Fruit fly (Drosophila melanogaster) whole organism, embryonic: ENCODE measurements around the gene nudE.

Experiments
- ATbp ChIP-seq: fragments of 200-800 bp; sonication (Bioruptor generic); optimal IDR thresholded peaks from 2 replicates; lab custom pipeline; 2017; ENCODE audit warnings: missing biosample characterization, mild to moderate bottlenecking, missing genetic modification characterization, missing genetic modification reagents
- Atf3 ChIP-seq: fragments of 200-800 bp; sonication (Bioruptor generic); optimal IDR thresholded peaks from 3 replicates; lab custom pipeline; 2016; ENCODE audit warnings: missing biosample characterization, missing genetic modification characterization
- CG1024 ChIP-seq: fragments of 200-800 bp; sonication (Bioruptor generic); IDR thresholded peaks from 2 replicates; pipeline ENCODE4 v1.3.6; 2022; ENCODE audit warnings: missing biosample characterization, missing genetic modification characterization
- CG11093 ChIP-seq: fragments of 200-800 bp; sonication (Bioruptor generic); IDR thresholded peaks from 3 replicates; pipeline ENCODE4 v1.3.6; 2022; ENCODE audit warnings: missing biosample characterization, missing genetic modification characterization
- CG11456 ChIP-seq: fragments of 200-800 bp; sonication (Bioruptor generic); IDR thresholded peaks from 3 replicates; pipeline ENCODE4 v1.3.6; 2022; ENCODE audit warnings: missing biosample characterization, missing genetic modification characterization
- CG12299 ChIP-seq: fragments of 200-800 bp; sonication (Bioruptor generic); optimal IDR thresholded peaks from 2 replicates; lab custom pipeline; 2018; ENCODE audit warnings: missing biosample characterization, mild to moderate bottlenecking, missing genetic modification characterization
- CG17612 ChIP-seq: fragments of 200-800 bp; sonication (Bioruptor generic); IDR thresholded peaks from 2 replicates; pipeline ENCODE4 v1.3.6; 2022; ENCODE audit warnings: missing biosample characterization, missing genetic modification characterization
- CG18476 ChIP-seq: fragments of 200-800 bp; sonication (Bioruptor generic); optimal IDR thresholded peaks from 2 replicates; lab custom pipeline; 2016; ENCODE audit warnings: missing biosample characterization, mild to moderate bottlenecking, missing genetic modification characterization
- CG18599 ChIP-seq: fragments of 200-800 bp; sonication (Bioruptor generic); optimal IDR thresholded peaks from 3 replicates; lab custom pipeline; 2017; ENCODE audit warnings: missing biosample characterization, missing genetic modification characterization, mild to moderate bottlenecking, moderate library complexity, missing genetic modification reagents
- CG30020 ChIP-seq: fragments of 200-800 bp; optimal IDR thresholded peaks from 2 replicates; lab custom pipeline; 2019; ENCODE audit warnings: missing biosample characterization, mild to moderate bottlenecking, missing genetic modification characterization, moderate library complexity
- CG4328 ChIP-seq: fragments of 200-800 bp; sonication (Bioruptor generic); optimal IDR thresholded peaks from 3 replicates; lab custom pipeline; 2017; ENCODE audit warnings: missing biosample characterization, missing genetic modification reagents, missing genetic modification characterization
- CG7963 ChIP-seq: fragments of 200-800 bp; sonication (Bioruptor generic); IDR thresholded peaks from 3 replicates; pipeline ENCODE4 v1.3.6; 2022; ENCODE audit warnings: missing biosample characterization, missing genetic modification characterization; ENCODE audit not compliant: partially characterized antibody
- CG9797 ChIP-seq: fragments of 200-800 bp; sonication (Bioruptor generic); optimal IDR thresholded peaks from 3 replicates; lab custom pipeline; 2018; ENCODE audit warnings: missing biosample characterization, mild to moderate bottlenecking, missing genetic modification characterization
- CG9876 ChIP-seq: fragments of 200-800 bp; sonication (Bioruptor generic); optimal IDR thresholded peaks from 2 replicates; lab custom pipeline; 2016; ENCODE audit warnings: missing biosample characterization, missing genetic modification characterization
- Dad ChIP-seq: fragments of 200-800 bp; sonication (Bioruptor generic); optimal IDR thresholded peaks from 3 replicates; lab custom pipeline; 2016; ENCODE audit warnings: missing biosample characterization, missing genetic modification characterization
- Dip2 ChIP-seq: fragments of 200-800 bp; sonication (Bioruptor generic); IDR thresholded peaks from 2 replicates; pipeline ENCODE4 v1.3.6; 2022; ENCODE audit warnings: missing biosample characterization, missing genetic modification characterization
- E2f1 ChIP-seq: fragments of 200-800 bp; sonication (Bioruptor generic); IDR thresholded peaks from 2 replicates; pipeline ENCODE4 v1.3.6; 2022; ENCODE audit warnings: missing biosample characterization, missing genetic modification characterization
- Fer1 ChIP-seq: fragments of 200-800 bp; sonication (Bioruptor generic); optimal IDR thresholded peaks from 2 replicates; lab custom pipeline; 2017; ENCODE audit warnings: missing biosample characterization, mild to moderate bottlenecking, missing genetic modification characterization
- HLHmδ ChIP-seq: fragments of 200-800 bp; sonication (Bioruptor generic); optimal IDR thresholded peaks from 2 replicates; lab custom pipeline; 2018; ENCODE audit warnings: missing biosample characterization, mild to moderate bottlenecking, missing genetic modification characterization, moderate library complexity
- Hmx ChIP-seq: fragments of 200-800 bp; sonication (Bioruptor generic); optimal IDR thresholded peaks from 2 replicates; lab custom pipeline; 2016; ENCODE audit warnings: missing biosample characterization, missing genetic modification characterization
- MBD-R2 ChIP-seq: fragments of 200-800 bp; sonication (Bioruptor generic); IDR thresholded peaks from 2 replicates; pipeline ENCODE4 v1.3.6; 2022; ENCODE audit warnings: missing biosample characterization, missing genetic modification characterization
- Med ChIP-seq: fragments of 200-800 bp; sonication (Bioruptor generic); peaks from one replicate; lab custom pipeline; 2016; ENCODE audit warnings: missing biosample characterization, missing genetic modification characterization, mild to moderate bottlenecking, inconsistent platforms, moderate library complexity
- Myb ChIP-seq: fragments of 200-800 bp; sonication (Bioruptor generic); optimal IDR thresholded peaks from 2 replicates; lab custom pipeline; 2016; ENCODE audit warnings: missing biosample characterization, missing genetic modification characterization
- Pdp1 ChIP-seq, 2 experiments: fragments of 200-800 bp; sonication (Bioruptor generic); optimal IDR thresholded peaks; 3 replicates each; lab custom pipeline; 2016; ENCODE audit warnings: missing biosample characterization in 2 of 2, missing genetic modification characterization in 2 of 2, mild to moderate bottlenecking in 1 of 2, moderate library complexity in 1 of 2
- Scr ChIP-seq: fragments of 200-800 bp; sonication (Bioruptor generic); IDR thresholded peaks from 2 replicates; pipeline ENCODE4 v1.3.6; 2022; ENCODE audit warnings: missing biosample characterization, missing genetic modification characterization; ENCODE audit not compliant: partially characterized antibody
- Vsx1 ChIP-seq: fragments of 200-800 bp; sonication (Bioruptor generic); optimal IDR thresholded peaks from 2 replicates; lab custom pipeline; 2017; ENCODE audit warnings: missing biosample characterization, mild to moderate bottlenecking, missing genetic modification characterization, missing genetic modification reagents
- bigmax ChIP-seq: fragments of 200-800 bp; sonication (Bioruptor generic); optimal IDR thresholded peaks from 2 replicates; lab custom pipeline; 2018; ENCODE audit warnings: missing biosample characterization, mild to moderate bottlenecking, missing genetic modification characterization
- chinmo ChIP-seq: fragments of 200-800 bp; sonication (Bioruptor generic); IDR thresholded peaks from 4 replicates; pipeline ENCODE4 v1.3.6; 2022; ENCODE audit warnings: missing biosample characterization, missing genetic modification characterization; ENCODE audit not compliant: partially characterized antibody
- dimm ChIP-seq: fragments of 200-800 bp; sonication (Bioruptor generic); IDR thresholded peaks from 2 replicates; pipeline ENCODE4 v1.3.6; 2022; ENCODE audit warnings: missing biosample characterization, missing genetic modification characterization
- ewg ChIP-seq: fragments of 200-800 bp; sonication (Bioruptor generic); optimal IDR thresholded peaks from 3 replicates; lab custom pipeline; 2017; ENCODE audit warnings: mild to moderate bottlenecking, missing biosample characterization, missing genetic modification reagents, missing genetic modification characterization
- fd102C ChIP-seq: fragments of 200-800 bp; sonication (Bioruptor generic); optimal IDR thresholded peaks from 2 replicates; lab custom pipeline; 2018; ENCODE audit warnings: missing biosample characterization, mild to moderate bottlenecking, missing genetic modification characterization, moderate library complexity
- ftz-f1 ChIP-seq: fragments of 200-800 bp; sonication (Bioruptor generic); optimal IDR thresholded peaks from 2 replicates; lab custom pipeline; 2016; ENCODE audit warnings: missing biosample characterization, missing genetic modification characterization
- gce ChIP-seq: fragments of 200-800 bp; sonication (Bioruptor generic); IDR thresholded peaks from 3 replicates; pipeline ENCODE4 v1.3.6; 2022; ENCODE audit warnings: missing biosample characterization, missing genetic modification characterization
- grn ChIP-seq: fragments of 200-800 bp; sonication (Bioruptor generic); optimal IDR thresholded peaks from 3 replicates; lab custom pipeline; 2017; ENCODE audit warnings: missing biosample characterization, missing genetic modification characterization
- lab ChIP-seq: fragments of 200-800 bp; sonication (Bioruptor generic); optimal IDR thresholded peaks from 3 replicates; lab custom pipeline; 2017; ENCODE audit warnings: missing biosample characterization, missing genetic modification characterization, mild to moderate bottlenecking, moderate library complexity, missing genetic modification reagents
- nmo ChIP-seq: fragments of 200-800 bp; sonication (Bioruptor generic); optimal IDR thresholded peaks from 2 replicates; lab custom pipeline; 2018; ENCODE audit warnings: missing biosample characterization, mild to moderate bottlenecking, missing genetic modification characterization, moderate library complexity
- phol ChIP-seq: fragments of 200-800 bp; sonication (Bioruptor generic); optimal IDR thresholded peaks from 3 replicates; lab custom pipeline; 2018; ENCODE audit warnings: missing biosample characterization, mild to moderate bottlenecking, missing genetic modification characterization, moderate library complexity
- repo ChIP-seq: fragments of 200-800 bp; sonication (Bioruptor generic); optimal IDR thresholded peaks from 2 replicates; lab custom pipeline; 2016; ENCODE audit warnings: missing biosample characterization, missing genetic modification characterization
- sc ChIP-seq, 3 experiments: fragments of >200 bp in 2 of 3; fragments of 200-800 bp in 1 of 3; sonication (Bioruptor generic) in 1 of 3; optimal IDR thresholded peaks; 2 replicates in 2 of 3; 3 replicates in 1 of 3; lab custom pipeline; 2017; ENCODE audit warnings: mild to moderate bottlenecking in 1 of 3, missing biosample characterization in 1 of 3, missing genetic modification characterization in 1 of 3, missing genetic modification reagents in 1 of 3
- sens ChIP-seq: fragments of 200-800 bp; sonication (Bioruptor generic); peaks from one replicate; lab custom pipeline; 2016; ENCODE audit warnings: missing biosample characterization, missing genetic modification characterization
- shn ChIP-seq: fragments of 200-800 bp; sonication (Bioruptor generic); optimal IDR thresholded peaks from 3 replicates; lab custom pipeline; 2016; ENCODE audit warnings: missing biosample characterization, missing genetic modification characterization
- sr ChIP-seq: fragments of 200-800 bp; sonication (Bioruptor generic); IDR thresholded peaks from 3 replicates; pipeline ENCODE4 v1.3.6; 2022; ENCODE audit warnings: missing biosample characterization, missing genetic modification characterization
- tna ChIP-seq: fragments of 200-800 bp; sonication (Bioruptor generic); IDR thresholded peaks from 2 replicates; pipeline ENCODE4 v1.3.6; 2022; ENCODE audit warnings: missing biosample characterization, missing genetic modification characterization; ENCODE audit not compliant: partially characterized antibody
- wdn ChIP-seq: fragments of 200-800 bp; sonication (Bioruptor generic); IDR thresholded peaks from 2 replicates; pipeline ENCODE4 v1.3.6; 2022; ENCODE audit warnings: missing biosample characterization, missing genetic modification characterization
- zfh2 ChIP-seq: fragments of 200-800 bp; sonication (Bioruptor generic); optimal IDR thresholded peaks from 2 replicates; lab custom pipeline; 2016; ENCODE audit warnings: missing biosample characterization, missing genetic modification characterization

Gene nudE

DNA sequence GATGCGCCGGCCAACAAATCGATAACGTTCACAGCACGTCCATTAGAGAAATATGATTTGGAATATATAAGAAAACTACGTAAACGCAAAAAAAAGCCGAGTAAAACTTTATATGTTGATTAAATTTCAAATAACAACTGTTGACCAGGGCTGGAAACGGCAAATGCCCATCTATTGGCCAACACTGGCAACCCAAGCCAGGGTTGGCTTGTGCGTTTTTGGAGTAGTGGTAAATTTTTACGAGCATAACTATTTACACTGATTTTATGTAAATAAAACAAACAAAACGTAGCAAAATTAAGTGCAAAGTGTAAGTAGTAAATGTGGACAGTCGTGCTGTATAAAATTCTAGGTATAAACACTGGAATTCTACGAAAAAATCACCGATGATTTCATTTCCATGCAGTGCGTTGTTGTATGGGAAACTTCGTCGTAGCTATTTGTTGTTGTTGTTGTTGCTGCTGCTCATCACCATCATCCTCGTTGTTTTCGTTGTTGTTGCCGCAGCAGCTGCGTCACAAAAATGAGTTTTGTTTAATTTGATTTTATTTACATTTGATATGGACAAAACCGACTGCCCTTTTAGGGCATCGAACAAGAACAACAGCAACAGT is at the start of gene nudE (continued):
- no peak for TF ChIP-seq gce
- TF ChIP-seq bigmax = no peak
- peak; percentile 98 for TF ChIP-seq Myb (GFP tag; lab: Kevin White, UChicago)
- TF ChIP-seq CG9876 (GFP tag; lab: Kevin White, UChicago) = no peak
- TF ChIP-seq Dad (GFP tag; lab: Kevin White, UChicago) = peak; percentile 32
- TF ChIP-seq Fer1 (GFP tag; lab: Kevin White, UChicago) = peak; percentile 0
- no peak for TF ChIP-seq grn
- peak; percentile 29; the same call in 1 of the 2 replicates for TF ChIP-seq Scr (GFP tag; lab: Robert Waterston, UW)
- peak; percentile 55 for TF ChIP-seq lab (GFP tag; lab: Kevin White, UChicago)
- peak in 1 of 2 experiments; percentile 18 for TF ChIP-seq Pdp1 (GFP tag; optimal IDR thresholded peaks at IDR 0.05; lab: Kevin White, UChicago)
- TF ChIP-seq repo (GFP tag; lab: Kevin White, UChicago) = no peak
- TF ChIP-seq E2f1 (GFP tag; lab: Robert Waterston, UW) = 0 out of 2 replicates have a peak, but pooled peaks have one; percentile 6
- peak; percentile 69; the same call in 1 of the 3 replicates for TF ChIP-seq CG11456
- TF ChIP-seq Atf3 (GFP tag; lab: Kevin White, UChicago) = peak; percentile 13
- TF ChIP-seq sens = peak; percentile 87
- TF ChIP-seq Hmx (GFP tag; lab: Kevin White, UChicago) = no peak
- peak; percentile 68 for TF ChIP-seq zfh2 (GFP tag; lab: Kevin White, UChicago)
- TF ChIP-seq dimm (GFP tag; lab: Robert Waterston, UW) = no peak
- TF ChIP-seq CG17612 = no peak

- TF ChIP-seq CG18476 = no peak
- TF ChIP-seq chinmo = 0 out of 4 replicates have a peak, but pooled peaks have one; percentile 50
- TF ChIP-seq fd102C (GFP tag; lab: Kevin White, UChicago) = no peak
- TF ChIP-seq Med (GFP tag; lab: Kevin White, UChicago) = peak; percentile 69
- TF ChIP-seq ftz-f1 (GFP tag; lab: Kevin White, UChicago) = peak; percentile 49
- TF ChIP-seq sr (GFP tag; lab: Robert Waterston, UW) = peak; percentile 87
- no peak for TF ChIP-seq CG9797
- TF ChIP-seq Dip2 (GFP tag; lab: Robert Waterston, UW) = no peak
Measured at dm6 chr3L:9850114-9850513, 48.9 kb upstream of the nudE start.

- no peak for TF ChIP-seq HLHmδ (GFP tag; lab: Kevin White, UChicago)
- TF ChIP-seq CG18599 (GFP tag; lab: Kevin White, UChicago) = no peak
- TF ChIP-seq Vsx1 = no peak
- 0 out of 4 replicates have a peak, but pooled peaks have one; percentile 25 for TF ChIP-seq chinmo
- peak; percentile 36 for TF ChIP-seq Med (GFP tag; lab: Kevin White, UChicago)
- peak; percentile 80 for TF ChIP-seq sens
- no peak for TF ChIP-seq CG11093 (GFP tag; lab: Robert Waterston, UW)
- no peak for TF ChIP-seq CG7963 (GFP tag; lab: Robert Waterston, UW)
- no peak for TF ChIP-seq tna
- TF ChIP-seq shn (GFP tag; lab: Kevin White, UChicago) = no peak
- TF ChIP-seq sc (optimal IDR thresholded peaks at IDR 0.05; lab: Kevin White, UChicago) = no peak
- TF ChIP-seq sc (GFP tag; optimal IDR thresholded peaks at IDR 0.05; lab: Kevin White, UChicago) = no peak
- TF ChIP-seq ewg = no peak
- TF ChIP-seq phol (tag; lab: Kevin White, UChicago) = peak; percentile 7
- no peak for TF ChIP-seq E2f1 (GFP tag; lab: Robert Waterston, UW)
- TF ChIP-seq wdn (GFP tag; lab: Robert Waterston, UW) = no peak
- no peak for TF ChIP-seq CG12299 (tag; lab: Kevin White, UChicago)
- no peak for TF ChIP-seq CG18476
- no peak for TF ChIP-seq CG1024 (GFP tag; lab: Robert Waterston, UW)
- TF ChIP-seq MBD-R2 = no peak
- TF ChIP-seq CG30020 = no peak
- TF ChIP-seq nmo = no peak
- no peak for TF ChIP-seq CG4328 (GFP tag; lab: Kevin White, UChicago)
- no peak for TF ChIP-seq ATbp (GFP tag; lab: Kevin White, UChicago)
Measured at dm6 chr3L:9851000-9851671, 47.9 kb upstream of the nudE start.
